Fruit fly (Drosophila melanogaster) whole organism, wandering third instar larva: ENCODE measurements around the gene Kmn1.

Experiments used
- Abd-B ChIP-seq: fragments of >200 bp; optimal IDR thresholded peaks from 2 replicates; lab custom pipeline; 2017; ENCODE audit warnings: missing biosample characterization, missing genetic modification characterization
- CG32264 ChIP-seq: fragments of 200-800 bp; sonication (Bioruptor generic); optimal IDR thresholded peaks from 2 replicates; lab custom pipeline; 2016; ENCODE audit warnings: missing biosample characterization, missing genetic modification characterization
- CG9705 ChIP-seq: fragments of 200-800 bp; sonication (Bioruptor generic); optimal IDR thresholded peaks from 2 replicates; lab custom pipeline; 2018; ENCODE audit warnings: missing biosample characterization, mild to moderate bottlenecking, missing genetic modification characterization
- CrebA ChIP-seq: fragments of 200-800 bp; sonication (Bioruptor generic); optimal IDR thresholded peaks from 2 replicates; lab custom pipeline; 2016; ENCODE audit warnings: missing biosample characterization, mild to moderate bottlenecking, missing genetic modification characterization, borderline replicate concordance
- Dfd ChIP-seq: fragments of >200 bp; optimal IDR thresholded peaks from 2 replicates; lab custom pipeline; 2017; ENCODE audit warnings: missing biosample characterization, missing genetic modification characterization
- Dif ChIP-seq: fragments of 200-275, 200-300 bp; sonication (Bioruptor generic); optimal IDR thresholded peaks from 2 replicates; lab custom pipeline; 2018; ENCODE audit warnings: missing biosample characterization, missing genetic modification characterization; ENCODE audit not compliant: partially characterized antibody
- GATAd ChIP-seq: sonication (Bioruptor generic); optimal IDR thresholded peaks from 2 replicates; lab custom pipeline; 2016; ENCODE audit warnings: missing biosample characterization, missing genetic modification characterization
- HLH106 ChIP-seq: fragments of 200-800 bp; optimal IDR thresholded peaks from 3 replicates; lab custom pipeline; 2019; ENCODE audit warnings: missing biosample characterization, mild to moderate bottlenecking, missing genetic modification characterization, moderate library complexity
- Hnf4 ChIP-seq: fragments of 200-800 bp; sonication (Bioruptor generic); optimal IDR thresholded peaks from 2 replicates; lab custom pipeline; 2016; ENCODE audit warnings: missing biosample characterization, mild to moderate bottlenecking, missing genetic modification characterization
- Hr78 ChIP-seq: fragments of >200 bp; optimal IDR thresholded peaks from 2 replicates; lab custom pipeline; 2017; ENCODE audit warnings: missing biosample characterization, missing genetic modification characterization
- Hr83 ChIP-seq: fragments of 200-300 bp; sonication (Bioruptor generic); optimal IDR thresholded peaks from 2 replicates; lab custom pipeline; 2016; ENCODE audit warnings: missing biosample characterization, mild to moderate bottlenecking, missing genetic modification characterization, moderate library complexity; ENCODE audit not compliant: poor library complexity, severe bottlenecking
- Jra ChIP-seq: sonication (Bioruptor generic); optimal IDR thresholded peaks from 2 replicates; lab custom pipeline; 2016; ENCODE audit warnings: missing biosample characterization, missing genetic modification characterization
- Mio ChIP-seq: sonication (Bioruptor generic); optimal IDR thresholded peaks from 2 replicates; lab custom pipeline; 2016; ENCODE audit warnings: missing biosample characterization, missing genetic modification characterization
- Myc ChIP-seq: fragments of >200 bp; optimal IDR thresholded peaks from 2 replicates; lab custom pipeline; 2017
- N ChIP-seq: fragments of >200 bp; optimal IDR thresholded peaks from 2 replicates; lab custom pipeline; 2018; ENCODE audit warnings: missing biosample characterization, missing external identifiers, missing genetic modification characterization
- OdsH ChIP-seq: fragments of 200-800 bp; sonication (Bioruptor generic); optimal IDR thresholded peaks from 2 replicates; lab custom pipeline; 2016; ENCODE audit warnings: missing biosample characterization, mild to moderate bottlenecking, missing genetic modification characterization
- Rel ChIP-seq, 2 experiments: fragments of 200-800 bp; sonication (Bioruptor generic) in 1 of 2; optimal IDR thresholded peaks; 2 replicates in 1 of 2; 3 replicates in 1 of 2; lab custom pipeline; 2016 to 2019; ENCODE audit warnings: mild to moderate bottlenecking in 2 of 2, missing biosample characterization in 2 of 2, missing genetic modification characterization in 2 of 2, moderate library complexity in 1 of 2
- Sp1 ChIP-seq: fragments of 200-800 bp; sonication (Bioruptor generic); optimal IDR thresholded peaks from 3 replicates; lab custom pipeline; 2019; ENCODE audit warnings: missing biosample characterization, mild to moderate bottlenecking, missing genetic modification characterization, moderate library complexity
- Vsx2 ChIP-seq: fragments of 200-300, 225-300 bp; sonication (Bioruptor generic); optimal IDR thresholded peaks from 2 replicates; lab custom pipeline; 2018; ENCODE audit warnings: missing biosample characterization, missing genetic modification characterization; ENCODE audit not compliant: partially characterized antibody
- br ChIP-seq: fragments of 200-800 bp; sonication (Bioruptor generic); optimal IDR thresholded peaks from 2 replicates; lab custom pipeline; 2016; ENCODE audit warnings: missing biosample characterization, missing genetic modification characterization
- brk ChIP-seq: fragments of 200-800 bp; sonication (Bioruptor generic); optimal IDR thresholded peaks from 2 replicates; lab custom pipeline; 2016; ENCODE audit warnings: missing biosample characterization, mild to moderate bottlenecking, missing genetic modification characterization
- dl ChIP-seq, 2 experiments: fragments of 175-275, 200-275 bp in 1 of 2; fragments of 200-275 bp in 1 of 2; sonication (Bioruptor generic); optimal IDR thresholded peaks; lab custom pipeline; 2018; ENCODE audit warnings: mild to moderate bottlenecking in 2 of 2, missing biosample characterization in 2 of 2, missing genetic modification characterization in 2 of 2, moderate library complexity in 2 of 2; ENCODE audit not compliant: partially characterized antibody in 2 of 2, insufficient read depth in 1 of 2
- dmrt93B ChIP-seq: fragments of 200-800 bp; sonication (Bioruptor generic); optimal IDR thresholded peaks from 2 replicates; lab custom pipeline; 2018; ENCODE audit warnings: missing biosample characterization, mild to moderate bottlenecking, missing genetic modification characterization
- dsf ChIP-seq: sonication (Bioruptor generic); optimal IDR thresholded peaks from 2 replicates; lab custom pipeline; 2016; ENCODE audit warnings: missing biosample characterization, missing genetic modification characterization, borderline replicate concordance
- ey ChIP-seq: fragments of 200-800 bp; sonication (Bioruptor generic); optimal IDR thresholded peaks from 2 replicates; lab custom pipeline; 2016; ENCODE audit warnings: missing biosample characterization, missing genetic modification characterization
- foxo ChIP-seq, 2 experiments: fragments of 200-800 bp; sonication (Bioruptor generic); optimal IDR thresholded peaks; 2 replicates in 1 of 2; 3 replicates in 1 of 2; lab custom pipeline; 2016 to 2017; ENCODE audit warnings: missing biosample characterization in 2 of 2, missing genetic modification characterization in 2 of 2
- fru ChIP-seq: fragments of 200-800 bp; sonication (Bioruptor generic); optimal IDR thresholded peaks from 3 replicates; lab custom pipeline; 2016; ENCODE audit warnings: missing biosample characterization, mild to moderate bottlenecking, missing genetic modification characterization
- h ChIP-seq: fragments of 200-800 bp; sonication (Bioruptor generic); optimal IDR thresholded peaks from 3 replicates; lab custom pipeline; 2016; ENCODE audit warnings: missing biosample characterization, mild to moderate bottlenecking, missing genetic modification characterization
- jim ChIP-seq: fragments of 175-275, 200-325 bp; sonication (Bioruptor generic); optimal IDR thresholded peaks from 2 replicates; lab custom pipeline; 2016; ENCODE audit warnings: missing biosample characterization, mild to moderate bottlenecking, missing genetic modification characterization
- lola ChIP-seq: fragments of >200 bp; optimal IDR thresholded peaks from 2 replicates; lab custom pipeline; 2017; ENCODE audit warnings: missing biosample characterization, missing genetic modification characterization
- pan ChIP-seq: fragments of >200 bp; optimal IDR thresholded peaks from 2 replicates; lab custom pipeline; 2017
- psq ChIP-seq: fragments of 200-800 bp; sonication (Bioruptor generic); optimal IDR thresholded peaks from 3 replicates; lab custom pipeline; 2017; ENCODE audit warnings: missing biosample characterization, mild to moderate bottlenecking, missing genetic modification characterization, moderate library complexity
- rgr ChIP-seq: fragments of 200-800 bp; sonication (Bioruptor generic); optimal IDR thresholded peaks from 3 replicates; lab custom pipeline; 2016; ENCODE audit warnings: missing biosample characterization, mild to moderate bottlenecking, missing genetic modification characterization
- sage ChIP-seq: fragments of 200-800 bp; sonication (Bioruptor generic); optimal IDR thresholded peaks from 2 replicates; lab custom pipeline; 2016; ENCODE audit warnings: missing biosample characterization, mild to moderate bottlenecking, missing genetic modification characterization
- sv ChIP-seq: fragments of 200-800 bp; sonication (Bioruptor generic); optimal IDR thresholded peaks from 3 replicates; lab custom pipeline; 2016; ENCODE audit warnings: missing biosample characterization, missing genetic modification characterization
- tai ChIP-seq: sonication (Bioruptor generic); optimal IDR thresholded peaks from 2 replicates; lab custom pipeline; 2016; ENCODE audit warnings: missing biosample characterization, missing genetic modification characterization
- usp ChIP-seq: fragments of >200 bp; optimal IDR thresholded peaks from 2 replicates; lab custom pipeline; 2017; ENCODE audit warnings: missing biosample characterization, missing genetic modification characterization
- woc ChIP-seq: sonication (Bioruptor generic); optimal IDR thresholded peaks from 2 replicates; lab custom pipeline; 2016; ENCODE audit warnings: missing biosample characterization, mild to moderate bottlenecking, missing genetic modification characterization

The Kmn1 gene

DNA sequence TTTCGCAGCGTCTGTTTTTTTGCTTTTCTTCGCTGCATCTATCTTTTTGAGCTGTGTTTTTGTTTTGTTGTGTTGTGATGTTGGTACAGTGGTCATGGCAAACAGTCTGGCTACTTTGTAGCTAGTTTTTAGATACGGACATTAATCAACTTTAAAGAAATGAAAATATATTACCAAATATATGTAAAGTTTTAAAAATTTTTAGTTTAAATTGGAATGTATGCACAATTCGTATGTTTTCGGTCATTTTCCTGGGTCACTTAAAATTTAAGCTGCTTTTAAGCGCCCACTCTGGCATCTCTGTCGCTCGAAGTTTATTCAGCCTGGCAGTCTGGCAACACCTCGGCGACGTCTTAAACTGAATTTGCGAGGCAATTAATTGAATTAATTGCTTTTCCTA lies 4.3 kb upstream of the Kmn1 start, which contains the start of gene CG11695:
Gene CG11695, plus strand, starts transcription at position 344 of the 400 bp plus-strand sequence.
- TF ChIP-seq usp (GFP tag; lab: Kevin White, UChicago) = no peak
- TF ChIP-seq Mio (GFP tag; lab: Kevin White, UChicago) = no peak
- TF ChIP-seq ey (GFP tag; lab: Kevin White, UChicago) = peak; percentile 63
- peak; percentile 77 for TF ChIP-seq CG9705 (GFP tag; lab: Kevin White, UChicago)
- TF ChIP-seq Myc = peak; percentile 94
- TF ChIP-seq h (GFP tag; lab: Kevin White, UChicago) = peak; percentile 72
- TF ChIP-seq Sp1 (GFP tag; lab: Kevin White, UChicago) = peak; percentile 75
- peak in 1 of 2 experiments; percentile 82 for TF ChIP-seq foxo (GFP tag; optimal IDR thresholded peaks at IDR 0.05; lab: Kevin White, UChicago)
- no peak for TF ChIP-seq Rel (GFP tag; optimal IDR thresholded peaks at IDR 0.05; lab: Kevin White, UChicago)
- peak; percentile 48 for TF ChIP-seq Rel (tag; optimal IDR thresholded peaks at IDR 0.05; lab: Kevin White, UChicago)
- peak; percentile 67 for TF ChIP-seq OdsH (GFP tag; lab: Kevin White, UChicago)
- TF ChIP-seq HLH106 (tag; lab: Kevin White, UChicago) = peak; percentile 85
- TF ChIP-seq Hnf4 (GFP tag; lab: Kevin White, UChicago) = no peak
- TF ChIP-seq sv (GFP tag; lab: Kevin White, UChicago) = peak; percentile 41
- TF ChIP-seq rgr (GFP tag; lab: Kevin White, UChicago) = peak; percentile 77
- TF ChIP-seq woc (GFP tag; lab: Kevin White, UChicago) = peak; percentile 85
- peak; percentile 64 for TF ChIP-seq fru (GFP tag; lab: Kevin White, UChicago)
- peak; percentile 51 for TF ChIP-seq br (GFP tag; lab: Kevin White, UChicago)
- TF ChIP-seq psq = peak; percentile 58
- no peak for TF ChIP-seq jim
- TF ChIP-seq dmrt93B = peak; percentile 50
- TF ChIP-seq GATAd = no peak

DNA sequence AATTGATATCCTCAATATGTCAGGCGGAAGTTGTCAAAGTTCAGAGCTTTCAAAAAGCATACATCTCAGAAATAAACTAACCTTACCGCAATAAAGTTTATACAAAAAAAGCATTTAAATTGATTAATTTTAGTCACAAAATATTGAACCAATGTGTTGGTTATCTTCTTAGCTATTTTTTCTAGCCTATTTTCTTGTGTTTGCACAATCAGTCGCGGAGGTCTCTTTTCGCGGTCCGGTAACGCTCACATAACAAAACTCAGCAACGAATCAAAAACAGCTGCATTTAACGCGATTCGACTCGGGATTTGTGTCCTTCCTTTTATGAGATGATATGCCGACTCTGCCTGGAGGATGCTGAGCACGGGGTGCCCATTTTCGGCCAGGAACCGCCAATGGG lies 1.3 kb upstream of the Kmn1 start, which contains the start of gene CG11696:
Gene CG11696, plus strand, starts transcription at position 203 of the 400 bp plus-strand sequence.
- no peak for TF ChIP-seq Jra
- TF ChIP-seq Myc = peak; percentile 62
- TF ChIP-seq dsf (GFP tag; lab: Kevin White, UChicago) = no peak
- TF ChIP-seq, all 38 proteins: peak for 1

DNA sequence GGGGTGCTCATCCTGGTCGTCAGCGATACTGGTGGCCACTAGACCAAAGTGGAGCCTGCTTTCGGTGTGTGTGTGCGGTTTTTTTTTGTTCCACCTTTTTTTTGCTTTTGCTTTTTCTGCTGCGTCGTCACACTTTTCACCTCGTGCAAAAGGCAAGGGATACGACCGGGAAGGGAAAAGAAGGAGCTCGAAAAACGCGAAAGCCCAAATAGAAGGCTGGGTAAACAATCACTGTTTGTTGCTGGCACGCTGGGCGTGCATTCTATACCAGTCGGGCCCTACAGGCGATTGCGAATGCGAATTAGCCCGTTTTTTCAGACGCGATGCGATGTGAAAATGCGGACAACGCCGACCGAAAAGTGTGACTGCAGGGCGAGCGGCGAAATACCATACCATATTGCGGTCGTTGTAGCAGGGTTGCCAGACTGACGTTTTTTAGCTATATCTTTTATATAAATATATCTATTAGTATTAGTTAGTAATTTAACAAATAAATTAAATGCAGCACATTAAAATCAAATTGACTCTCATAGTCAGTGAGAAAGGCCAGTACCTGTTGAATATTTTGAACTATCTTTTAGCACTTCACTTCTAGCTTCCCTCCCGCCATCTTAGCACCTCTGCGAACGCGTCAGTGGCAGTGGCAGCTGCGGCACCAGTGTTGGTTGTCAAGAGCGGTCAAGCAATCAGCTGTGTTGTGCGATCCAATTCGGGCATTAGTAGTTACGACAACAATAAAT lies 2.1 kb downstream of the Kmn1 start, which contains the start of the genes Polr2A and CG11699:
Gene Polr2A, minus strand, starts transcription at position 371 of the 740 bp plus-strand sequence.
Gene CG11699, plus strand, starts transcription at position 666 of the 740 bp plus-strand sequence.
- no peak for TF ChIP-seq usp (GFP tag; lab: Kevin White, UChicago)
- peak; percentile 14 for TF ChIP-seq Hr83 (GFP tag; lab: Kevin White, UChicago)
- no peak for TF ChIP-seq Hr78
- TF ChIP-seq dsf (GFP tag; lab: Kevin White, UChicago) = no peak
- no peak for TF ChIP-seq GATAd
- TF ChIP-seq woc (GFP tag; lab: Kevin White, UChicago) = peak; percentile 65
- no peak for TF ChIP-seq Vsx2
- peak; percentile 97 for TF ChIP-seq Myc
- TF ChIP-seq Dfd (GFP tag; lab: Kevin White, UChicago) = no peak
- TF ChIP-seq OdsH (GFP tag; lab: Kevin White, UChicago) = peak; percentile 45
- TF ChIP-seq rgr (GFP tag; lab: Kevin White, UChicago) = peak; percentile 64
- TF ChIP-seq HLH106 (tag; lab: Kevin White, UChicago) = peak; percentile 74
- TF ChIP-seq psq = peak; percentile 40
- TF ChIP-seq Rel (GFP tag; optimal IDR thresholded peaks at IDR 0.05; lab: Kevin White, UChicago) = no peak
- peak; percentile 47 for TF ChIP-seq Rel (tag; optimal IDR thresholded peaks at IDR 0.05; lab: Kevin White, UChicago)
- no peak for TF ChIP-seq CrebA
- TF ChIP-seq CG9705 (GFP tag; lab: Kevin White, UChicago) = peak; percentile 34
- no peak for TF ChIP-seq dmrt93B
- TF ChIP-seq h (GFP tag; lab: Kevin White, UChicago) = peak; percentile 51
- TF ChIP-seq sv (GFP tag; lab: Kevin White, UChicago) = no peak
- no peak for TF ChIP-seq Dif
- no peak for TF ChIP-seq sage (GFP tag; lab: Kevin White, UChicago)
- TF ChIP-seq brk = no peak
- TF ChIP-seq N (GFP tag; lab: Kevin White, UChicago) = no peak
- no peak for TF ChIP-seq Mio (GFP tag; lab: Kevin White, UChicago)
- TF ChIP-seq Sp1 (GFP tag; lab: Kevin White, UChicago) = peak; percentile 75
- no peak for TF ChIP-seq CG32264 (GFP tag; lab: Kevin White, UChicago)
- TF ChIP-seq tai (GFP tag; lab: Kevin White, UChicago) = no peak
- no peak for TF ChIP-seq pan (lab: Kevin White, UChicago)
- TF ChIP-seq ey (GFP tag; lab: Kevin White, UChicago) = no peak
- TF ChIP-seq br (GFP tag; lab: Kevin White, UChicago) = no peak
- TF ChIP-seq Abd-B (GFP tag; lab: Kevin White, UChicago) = no peak
- peak; percentile 50 for TF ChIP-seq fru (GFP tag; lab: Kevin White, UChicago)
- peak in 1 of 2 experiments; percentile 87 for TF ChIP-seq foxo (GFP tag; optimal IDR thresholded peaks at IDR 0.05; lab: Kevin White, UChicago)
- no peak for TF ChIP-seq jim
- no peak for TF ChIP-seq dl (GFP tag; optimal IDR thresholded peaks at IDR 0.05; lab: Kevin White, UChicago; ENCODE audit: insufficient read depth in 1 of 2, partially characterized antibody in 2 of 2)
- TF ChIP-seq Hnf4 (GFP tag; lab: Kevin White, UChicago) = no peak
- no peak for TF ChIP-seq Jra
- TF ChIP-seq lola (GFP tag; lab: Kevin White, UChicago) = no peak
